Worm (Caenorhabditis elegans): ENCODE results near the gene F28C6.10.

ce11 chrII:8585036-8585627 lies 22.6 kb upstream of the F28C6.10 start, which contains the start of gene F54C9.11:
- TF ChIP-seq unc-39 (tag; optimal IDR thresholded peaks at IDR 0.05) = no peak
- no peak for TF ChIP-seq lin-13 (tag; optimal IDR thresholded peaks at IDR 0.05)
- TF ChIP-seq lsy-2 (tag; optimal IDR thresholded peaks at IDR 0.05) = no peak
- TF ChIP-seq snpc-4 (tag; optimal IDR thresholded peaks at IDR 0.05) = no peak
- no peak for TF ChIP-seq ztf-11 (tag; optimal IDR thresholded peaks at IDR 0.05)
- no peak for TF ChIP-seq sptf-1 (tag; optimal IDR thresholded peaks at IDR 0.05)
- TF ChIP-seq nhr-76 (tag; optimal IDR thresholded peaks at IDR 0.05) = no peak
- no peak for TF ChIP-seq mls-2 (tag; optimal IDR thresholded peaks at IDR 0.05)
